Fruit fly (Drosophila melanogaster) whole organism, embryonic: ENCODE measurements around the gene CG14439.
A peak's percentile ranks its signal among the peaks of the same experiment; 100 is the strongest.

Source experiments
- Abd-B ChIP-seq: fragments of 200-800 bp; sonication (Bioruptor generic); optimal IDR thresholded peaks from 2 replicates; lab custom pipeline; 2018; ENCODE audit warnings: missing biosample characterization, mild to moderate bottlenecking, missing genetic modification characterization, moderate library complexity
- CG10959 ChIP-seq: fragments of 200-800 bp; sonication (Bioruptor generic); IDR thresholded peaks from 2 replicates; pipeline ENCODE4 v1.3.6; 2022; ENCODE audit warnings: missing biosample characterization, missing genetic modification characterization
- CG11093 ChIP-seq: fragments of 200-800 bp; sonication (Bioruptor generic); IDR thresholded peaks from 3 replicates; pipeline ENCODE4 v1.3.6; 2022; ENCODE audit warnings: missing biosample characterization, missing genetic modification characterization
- CG12659 ChIP-seq: fragments of 200-800 bp; sonication (Bioruptor generic); optimal IDR thresholded peaks from 3 replicates; lab custom pipeline; 2017; ENCODE audit warnings: mild to moderate bottlenecking, missing biosample characterization, missing genetic modification reagents, missing genetic modification characterization
- CG17359 ChIP-seq: fragments of 200-800 bp; sonication (Bioruptor generic); optimal IDR thresholded peaks from 3 replicates; lab custom pipeline; 2018; ENCODE audit warnings: missing biosample characterization, mild to moderate bottlenecking, missing genetic modification characterization, moderate library complexity
- CG17361 ChIP-seq: fragments of 200-800 bp; sonication (Bioruptor generic); IDR thresholded peaks from 3 replicates; pipeline ENCODE4 v1.3.6; 2022; ENCODE audit warnings: missing biosample characterization, missing genetic modification characterization
- CG18764 ChIP-seq: fragments of 200-800 bp; sonication (Bioruptor generic); optimal IDR thresholded peaks from 3 replicates; lab custom pipeline; 2016; ENCODE audit warnings: missing biosample characterization, missing genetic modification characterization
- CG2678 ChIP-seq: fragments of 200-800 bp; sonication (Bioruptor generic); optimal IDR thresholded peaks from 3 replicates; lab custom pipeline; 2019; ENCODE audit warnings: missing biosample characterization, mild to moderate bottlenecking, missing genetic modification characterization, moderate library complexity
- CG2712 ChIP-seq: fragments of 200-800 bp; optimal IDR thresholded peaks from 3 replicates; lab custom pipeline; 2019; ENCODE audit warnings: missing biosample characterization, mild to moderate bottlenecking, missing genetic modification characterization, moderate library complexity
- CG2889 ChIP-seq: fragments of 200-800 bp; sonication (Bioruptor generic); IDR thresholded peaks from 3 replicates; pipeline ENCODE4 v1.3.6; 2022; ENCODE audit warnings: missing biosample characterization, missing genetic modification characterization
- CG3847 ChIP-seq: fragments of 200-800 bp; sonication (Bioruptor generic); IDR thresholded peaks from 2 replicates; pipeline ENCODE4 v1.3.6; 2022; ENCODE audit warnings: missing biosample characterization, missing genetic modification characterization
- CG4360 ChIP-seq: fragments of 200-800 bp; sonication (Bioruptor generic); IDR thresholded peaks from 2 replicates; pipeline ENCODE4 v1.3.6; 2022; ENCODE audit warnings: missing biosample characterization, missing genetic modification characterization
- CG5953 ChIP-seq: fragments of 200-800 bp; sonication (Bioruptor generic); IDR thresholded peaks from 2 replicates; pipeline ENCODE4 v1.3.6; 2022; ENCODE audit warnings: missing biosample characterization, missing genetic modification characterization
- CG6689 ChIP-seq: fragments of 200-800 bp; sonication (Bioruptor generic); IDR thresholded peaks from 2 replicates; pipeline ENCODE4 v1.3.6; 2022; ENCODE audit warnings: missing biosample characterization, missing genetic modification characterization
- CG7271 ChIP-seq: fragments of 200-800 bp; sonication (Bioruptor generic); optimal IDR thresholded peaks from 2 replicates; lab custom pipeline; 2018; ENCODE audit warnings: missing biosample characterization, mild to moderate bottlenecking, missing genetic modification characterization, moderate library complexity
- CG7839 ChIP-seq: fragments of 200-800 bp; sonication (Bioruptor generic); optimal IDR thresholded peaks from 3 replicates; lab custom pipeline; 2018; ENCODE audit warnings: missing biosample characterization, mild to moderate bottlenecking, missing genetic modification characterization, moderate library complexity
- CG7963 ChIP-seq: fragments of 200-800 bp; sonication (Bioruptor generic); IDR thresholded peaks from 3 replicates; pipeline ENCODE4 v1.3.6; 2022; ENCODE audit warnings: missing biosample characterization, missing genetic modification characterization; ENCODE audit not compliant: partially characterized antibody
- CG8478 ChIP-seq: fragments of >200 bp; optimal IDR thresholded peaks from 2 replicates; lab custom pipeline; 2018
- D ChIP-seq, 2 experiments: fragments of 200-800 bp in 1 of 2; fragments of >200 bp in 1 of 2; sonication (Bioruptor generic) in 1 of 2; optimal IDR thresholded peaks; 2 replicates in 1 of 2; 3 replicates in 1 of 2; lab custom pipeline; 2017; ENCODE audit warnings: mild to moderate bottlenecking in 1 of 2, missing biosample characterization in 1 of 2, missing genetic modification characterization in 1 of 2, missing genetic modification reagents in 1 of 2
- Dad ChIP-seq: fragments of 200-800 bp; sonication (Bioruptor generic); optimal IDR thresholded peaks from 3 replicates; lab custom pipeline; 2016; ENCODE audit warnings: missing biosample characterization, missing genetic modification characterization
- Dbx ChIP-seq: fragments of 200-800 bp; sonication (Bioruptor generic); IDR thresholded peaks from 3 replicates; pipeline ENCODE4 v1.3.6; 2022; ENCODE audit warnings: missing biosample characterization, missing genetic modification characterization
- Drgx ChIP-seq: fragments of 200-800 bp; sonication (Bioruptor generic); IDR thresholded peaks from 2 replicates; pipeline ENCODE4 v1.3.6; 2022; ENCODE audit warnings: missing biosample characterization, missing genetic modification characterization
- E2f2 ChIP-seq: fragments of 200-800 bp; sonication (Bioruptor generic); IDR thresholded peaks from 2 replicates; pipeline ENCODE4 v1.3.6; 2022; ENCODE audit warnings: missing biosample characterization, missing genetic modification characterization
- Ets65A ChIP-seq: fragments of 200-800 bp; sonication (Bioruptor generic); peaks from one replicate; lab custom pipeline; 2016; ENCODE audit warnings: missing biosample characterization, missing genetic modification characterization
- Fer3 ChIP-seq: fragments of 200-800 bp; sonication (Bioruptor generic); optimal IDR thresholded peaks from 2 replicates; lab custom pipeline; 2018; ENCODE audit warnings: missing biosample characterization, mild to moderate bottlenecking, missing genetic modification characterization, moderate library complexity
- H2.0 ChIP-seq: fragments of 200-800 bp; sonication (Bioruptor generic); IDR thresholded peaks from 2 replicates; pipeline ENCODE4 v1.3.6; 2022; ENCODE audit warnings: missing biosample characterization, missing genetic modification characterization
- HLH3B ChIP-seq: fragments of 200-800 bp; sonication (Bioruptor generic); IDR thresholded peaks from 2 replicates; pipeline ENCODE4 v1.3.6; 2022; ENCODE audit warnings: missing biosample characterization, missing genetic modification characterization
- Hr51 ChIP-seq, 2 experiments: fragments of 200-800 bp; sonication (Bioruptor generic); optimal IDR thresholded peaks; 2 replicates in 1 of 2; 3 replicates in 1 of 2; lab custom pipeline; 2016 to 2018; ENCODE audit warnings: missing biosample characterization in 2 of 2, missing genetic modification characterization in 2 of 2, mild to moderate bottlenecking in 1 of 2, moderate library complexity in 1 of 2
- NK7.1 ChIP-seq: fragments of 200-800 bp; sonication (Bioruptor generic); optimal IDR thresholded peaks from 3 replicates; lab custom pipeline; 2016; ENCODE audit warnings: missing biosample characterization, missing genetic modification characterization
- Nf-YA ChIP-seq: fragments of 200-800 bp; sonication (Bioruptor generic); IDR thresholded peaks from 2 replicates; pipeline ENCODE4 v1.3.6; 2022; ENCODE audit warnings: missing biosample characterization, missing genetic modification characterization
- Rx ChIP-seq: fragments of 200-800 bp; sonication (Bioruptor generic); IDR thresholded peaks from 2 replicates; pipeline ENCODE4 v1.3.6; 2022; ENCODE audit warnings: missing biosample characterization, missing genetic modification characterization
- Xbp1 ChIP-seq: fragments of 200-800 bp; sonication (Bioruptor generic); optimal IDR thresholded peaks from 3 replicates; lab custom pipeline; 2016; ENCODE audit warnings: missing biosample characterization, mild to moderate bottlenecking, missing genetic modification characterization
- bab2 ChIP-seq: fragments of 200-800 bp; sonication (Bioruptor generic); optimal IDR thresholded peaks from 2 replicates; lab custom pipeline; 2016; ENCODE audit warnings: missing biosample characterization, missing genetic modification characterization
- cad ChIP-seq: fragments of >200 bp; optimal IDR thresholded peaks from 2 replicates; lab custom pipeline; 2017; ENCODE audit warnings: missing biosample characterization, missing genetic modification characterization
- dm ChIP-seq: fragments of 200-800 bp; sonication (Bioruptor generic); optimal IDR thresholded peaks from 3 replicates; lab custom pipeline; 2016; ENCODE audit warnings: missing biosample characterization, missing genetic modification characterization
- esg ChIP-seq: fragments of 200-800 bp; sonication (Bioruptor generic); conservative IDR thresholded peaks from 2 replicates; pipeline ENCODE4 v1.3.6; 2022; ENCODE audit warnings: missing biosample characterization, missing genetic modification characterization
- fu2 ChIP-seq: fragments of 200-800 bp; sonication (Bioruptor generic); optimal IDR thresholded peaks from 2 replicates; lab custom pipeline; 2016; ENCODE audit warnings: missing biosample characterization, missing genetic modification characterization
- gcm ChIP-seq: fragments of 200-800 bp; sonication (Bioruptor generic); optimal IDR thresholded peaks from 2 replicates; lab custom pipeline; 2019; ENCODE audit warnings: missing biosample characterization, mild to moderate bottlenecking, missing genetic modification characterization, moderate library complexity
- gem ChIP-seq: fragments of 200-800 bp; sonication (Bioruptor generic); optimal IDR thresholded peaks from 2 replicates; lab custom pipeline; 2019; ENCODE audit warnings: missing biosample characterization, mild to moderate bottlenecking, missing genetic modification characterization, moderate library complexity
- gsb ChIP-seq: fragments of 200-800 bp; sonication (Bioruptor generic); IDR thresholded peaks from 2 replicates; pipeline ENCODE4 v1.3.6; 2022; ENCODE audit warnings: missing biosample characterization, missing genetic modification characterization
- gt ChIP-seq: fragments of 200-800 bp; sonication (Bioruptor generic); IDR thresholded peaks from 2 replicates; pipeline ENCODE4 v1.3.6; 2022; ENCODE audit warnings: missing biosample characterization, missing genetic modification characterization
- kay ChIP-seq: fragments of 200-800 bp; sonication (Bioruptor generic); optimal IDR thresholded peaks from 2 replicates; lab custom pipeline; 2016; ENCODE audit warnings: missing biosample characterization, missing genetic modification characterization
- nmo ChIP-seq: fragments of 200-800 bp; sonication (Bioruptor generic); optimal IDR thresholded peaks from 2 replicates; lab custom pipeline; 2018; ENCODE audit warnings: missing biosample characterization, mild to moderate bottlenecking, missing genetic modification characterization, moderate library complexity
- onecut ChIP-seq: fragments of 200-800 bp; sonication (Bioruptor generic); IDR thresholded peaks from 2 replicates; pipeline ENCODE4 v1.3.6; 2022; ENCODE audit warnings: missing biosample characterization, missing genetic modification characterization
- otp ChIP-seq: fragments of 200-800 bp; sonication (Bioruptor generic); IDR thresholded peaks from 3 replicates; pipeline ENCODE4, ENCODE4 v1.3.6; 2022; ENCODE audit warnings: missing biosample characterization, missing genetic modification characterization
- pb ChIP-seq: fragments of 200-800 bp; sonication (Bioruptor generic); optimal IDR thresholded peaks from 3 replicates; lab custom pipeline; 2016; ENCODE audit warnings: missing biosample characterization, missing genetic modification characterization
- sob ChIP-seq: fragments of 200-800 bp; sonication (Bioruptor generic); IDR thresholded peaks from 2 replicates; pipeline ENCODE4 v1.3.6; 2022; ENCODE audit warnings: missing biosample characterization, missing genetic modification characterization
- ssp ChIP-seq: fragments of 200-800 bp; sonication (Bioruptor generic); IDR thresholded peaks from 2 replicates; pipeline ENCODE4 v1.3.6; 2022; ENCODE audit warnings: missing biosample characterization, missing genetic modification characterization
- stc ChIP-seq: fragments of 200-800 bp; sonication (Bioruptor generic); IDR thresholded peaks from 2 replicates; pipeline ENCODE4 v1.3.6; 2022; ENCODE audit warnings: missing biosample characterization, missing genetic modification characterization
- ttk ChIP-seq: fragments of 200-800 bp; sonication (Bioruptor generic); IDR thresholded peaks from 2 replicates; pipeline ENCODE4 v2.1.2; 2022; ENCODE audit warnings: missing biosample characterization, missing genetic modification characterization
- zf30C ChIP-seq: fragments of 200-800 bp; sonication (Bioruptor generic); optimal IDR thresholded peaks from 3 replicates; lab custom pipeline; 2018; ENCODE audit warnings: missing biosample characterization, mild to moderate bottlenecking, missing genetic modification characterization

The CG14439 gene

DNA sequence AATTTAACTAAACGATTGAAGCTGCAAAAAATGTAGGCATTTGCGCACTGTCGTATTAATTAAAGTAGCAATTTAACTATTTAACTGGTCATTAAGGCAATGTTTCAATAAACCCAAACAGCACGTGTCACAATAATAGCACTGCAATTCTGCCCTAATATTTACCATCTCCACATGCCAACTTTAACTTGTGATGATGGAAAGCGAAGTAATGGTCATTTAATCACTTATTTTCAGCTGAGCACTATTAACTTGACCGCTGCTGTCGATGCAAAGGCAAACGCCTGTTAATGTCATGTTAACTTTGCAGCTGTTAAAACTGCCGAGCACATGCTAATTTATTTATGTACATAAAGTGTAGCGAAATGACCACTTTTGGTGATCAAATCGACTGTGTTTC is 46.8 kb downstream of the CG14439 start (continued):
- TF ChIP-seq CG10959 (GFP tag; lab: Robert Waterston, UW), result peak; percentile 74
- TF ChIP-seq E2f2 (GFP tag; lab: Robert Waterston, UW), result peak; percentile 54
- TF ChIP-seq ttk (GFP tag; lab: Robert Waterston, UW), result peak; percentile 84
- peak; percentile 83 for TF ChIP-seq gsb
- no peak for TF ChIP-seq CG7271
- TF ChIP-seq pb, result peak; percentile 73
- TF ChIP-seq fu2 (GFP tag; lab: Kevin White, UChicago), result peak; percentile 80
- peak; percentile 84 for TF ChIP-seq sob (GFP tag; lab: Robert Waterston, UW)
- TF ChIP-seq Dbx (GFP tag; lab: Robert Waterston, UW), result peak; percentile 86
- TF ChIP-seq kay (GFP tag; lab: Kevin White, UChicago), result peak; percentile 20
- peak; percentile 81 for TF ChIP-seq CG11093 (GFP tag; lab: Robert Waterston, UW)
- peak; percentile 76 for TF ChIP-seq CG2712
- no peak for TF ChIP-seq cad (GFP tag; lab: Kevin White, UChicago)
- peak; percentile 79 for TF ChIP-seq Dad
- peak; percentile 79 for TF ChIP-seq dm

DNA sequence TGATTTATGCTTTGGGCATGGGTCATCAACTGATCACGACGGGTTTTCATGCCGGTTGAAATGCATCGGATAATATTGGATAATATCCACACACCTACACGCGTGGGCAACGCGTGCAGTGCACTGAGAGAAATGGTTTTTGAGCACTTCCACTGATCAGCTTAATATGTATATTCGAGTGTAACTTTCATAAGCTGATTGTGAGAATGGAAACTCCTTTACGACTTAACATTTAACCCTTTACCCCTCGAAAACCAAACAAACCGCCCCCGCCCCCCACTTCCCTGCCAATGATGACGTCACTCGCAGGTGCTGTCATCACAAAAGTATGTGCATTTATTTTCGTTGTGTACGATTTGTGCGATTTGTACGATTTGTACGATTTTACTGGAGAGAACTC is 47.5 kb downstream of the CG14439 start:
- TF ChIP-seq Rx (no peak), CG5953 (GFP tag; lab: Robert Waterston, UW) (peak; percentile 42; the same call in 1 of the 2 replicates), Hr51 (GFP tag; optimal IDR thresholded peaks at IDR 0.05; lab: Kevin White, UChicago) (peak in 1 of 2 experiments; percentile 2), kay (GFP tag; lab: Kevin White, UChicago) (no peak), CG4360 (GFP tag; lab: Robert Waterston, UW) (no peak), NK7.1 (GFP tag; lab: Kevin White, UChicago) (no peak), CG7839 (tag; lab: Kevin White, UChicago) (peak; percentile 4), CG18764 (GFP tag; lab: Kevin White, UChicago) (no peak), gem (tag; lab: Kevin White, UChicago) (peak; percentile 15), CG2889 (GFP tag; lab: Robert Waterston, UW) (no peak), Abd-B (peak; percentile 20), onecut (GFP tag; lab: Robert Waterston, UW) (no peak), bab2 (GFP tag; lab: Kevin White, UChicago) (no peak), otp (GFP tag; lab: Robert Waterston, UW) (0 out of 3 replicates have a peak, but pooled peaks have one; percentile 29), CG2678 (peak; percentile 6), CG17361 (GFP tag; lab: Robert Waterston, UW) (no peak), CG3847 (0 out of 2 replicates have a peak, but pooled peaks have one; percentile 29), Drgx (GFP tag; lab: Robert Waterston, UW) (0 out of 2 replicates have a peak, but pooled peaks have one; percentile 21), Nf-YA (no peak), gt (no peak), nmo (peak; percentile 2), zf30C (GFP tag; lab: Kevin White, UChicago) (no peak), Ets65A (peak; percentile 67), CG7963 (GFP tag; lab: Robert Waterston, UW) (no peak), D (optimal IDR thresholded peaks at IDR 0.05; lab: Kevin White, UChicago) (no peak), D (GFP tag; optimal IDR thresholded peaks at IDR 0.05; lab: Kevin White, UChicago) (peak; percentile 20), stc (0 out of 2 replicates have a peak, but pooled peaks have one; percentile 22), CG8478 (lab: Kevin White, UChicago) (no peak), gcm (GFP tag; lab: Kevin White, UChicago) (no peak), HLH3B (GFP tag; lab: Robert Waterston, UW) (0 out of 2 replicates have a peak, but pooled peaks have one; percentile 19), ssp (GFP tag; lab: Robert Waterston, UW) (0 out of 2 replicates have a peak, but pooled peaks have one; percentile 12), esg (0 out of 2 replicates have a peak, but pooled peaks have one; percentile 21), H2.0 (GFP tag; lab: Robert Waterston, UW) (peak; percentile 27; the same call in 1 of the 2 replicates), Fer3 (tag; lab: Kevin White, UChicago) (no peak), CG6689 (GFP tag; lab: Robert Waterston, UW) (peak; percentile 28), CG12659 (GFP tag; lab: Kevin White, UChicago) (no peak), CG17359 (tag; lab: Kevin White, UChicago) (peak; percentile 43), Xbp1 (GFP tag; lab: Kevin White, UChicago) (no peak)
